Worm (Caenorhabditis elegans) whole organism, L4 larva: ENCODE results near the gene srg-33.

Source experiments
- F37D6.2 ChIP-seq: sonication (generic microtip); optimal IDR thresholded peaks from 2 replicates; lab custom pipeline; 2016; ENCODE audit warnings: mild to moderate bottlenecking, missing genetic modification characterization, missing compliant biosample characterization
- R02D3.7 ChIP-seq: fragments of 150-350 bp; sonication (generic microtip); optimal IDR thresholded peaks from 3 replicates; lab custom pipeline; 2014; ENCODE audit warnings: missing biosample characterization, missing genetic modification characterization
- Y75B8A.6 ChIP-seq: fragments of 200-800 bp; sonication (Bioruptor generic); IDR thresholded peaks from 2 replicates; pipeline ENCODE4 v1.3.6; 2022; ENCODE audit warnings: missing genetic modification reagents, missing genetic modification characterization, missing compliant biosample characterization
- aha-1 ChIP-seq: fragments of 150-350 bp; peaks from one replicate; lab custom pipeline; 2014; ENCODE audit warnings: missing biosample characterization, missing genetic modification characterization
- aly-2 ChIP-seq: sonication (generic microtip); optimal IDR thresholded peaks from 2 replicates; lab custom pipeline; 2018; ENCODE audit warnings: missing biosample characterization, missing genetic modification characterization
- ceh-44 ChIP-seq: fragments of 200-800 bp; sonication (Bioruptor generic); IDR thresholded peaks from 2 replicates; pipeline ENCODE4 v1.3.6; 2022; ENCODE audit warnings: missing genetic modification reagents, missing genetic modification characterization, missing compliant biosample characterization
- daf-12 ChIP-seq: fragments of 150-350 bp; optimal IDR thresholded peaks from 2 replicates; lab custom pipeline; 2014; ENCODE audit warnings: missing biosample characterization, missing genetic modification reagents, missing genetic modification characterization
- daf-16 ChIP-seq, 3 experiments: sonication (generic microtip); optimal IDR thresholded peaks; 2 replicates each; lab custom pipeline; 2016 to 2017; ENCODE audit warnings: missing genetic modification characterization in 3 of 3, missing genetic modification reagents in 3 of 3, mild to moderate bottlenecking in 2 of 3, missing compliant biosample characterization in 2 of 3, missing biosample characterization in 1 of 3, moderate library complexity in 1 of 3
- daf-8 ChIP-seq: fragments of 200-800 bp; sonication (Bioruptor generic); IDR thresholded peaks from 2 replicates; pipeline ENCODE4 v1.3.6; 2022; ENCODE audit warnings: missing genetic modification characterization, missing compliant biosample characterization
- dmd-6 ChIP-seq: fragments of 200-800 bp; sonication (Bioruptor generic); IDR thresholded peaks from 2 replicates; pipeline ENCODE4 v1.3.6; 2022; ENCODE audit warnings: missing genetic modification reagents, missing genetic modification characterization, missing compliant biosample characterization
- dmd-9 ChIP-seq: fragments of 200-800 bp; sonication (Bioruptor generic); IDR thresholded peaks from 2 replicates; pipeline ENCODE4 v1.3.6; 2022; ENCODE audit warnings: missing genetic modification reagents, missing genetic modification characterization, missing compliant biosample characterization
- fkh-10 ChIP-seq: fragments of 150-350 bp; optimal IDR thresholded peaks from 2 replicates; lab custom pipeline; 2014; ENCODE audit warnings: missing biosample characterization, missing genetic modification reagents, missing genetic modification characterization
- hif-1 ChIP-seq, 2 experiments: sonication (generic microtip); optimal IDR thresholded peaks; 2 replicates each; lab custom pipeline; 2016 to 2017; ENCODE audit warnings: missing compliant biosample characterization in 2 of 2, missing genetic modification characterization in 2 of 2, missing genetic modification reagents in 2 of 2, missing genotype in 2 of 2, mild to moderate bottlenecking in 1 of 2
- hlh-11 ChIP-seq: fragments of 200-800 bp; sonication (Bioruptor generic); optimal IDR thresholded peaks from 2 replicates; lab custom pipeline; 2018; ENCODE audit warnings: mild to moderate bottlenecking, missing genetic modification characterization, missing compliant biosample characterization
- jun-1 ChIP-seq: fragments of 150-350 bp; optimal IDR thresholded peaks from 2 replicates; lab custom pipeline; 2014; ENCODE audit warnings: missing biosample characterization, missing genetic modification reagents, missing genetic modification characterization
- lin-29 ChIP-seq: fragments of 200-800 bp; sonication (Bioruptor generic); IDR thresholded peaks from 2 replicates; pipeline ENCODE4 v1.3.6; 2022; ENCODE audit warnings: missing genetic modification reagents, missing genetic modification characterization, missing compliant biosample characterization
- lin-38 ChIP-seq: fragments of 200-800 bp; sonication (Bioruptor generic); IDR thresholded peaks from 2 replicates; pipeline ENCODE4 v1.3.6; 2022; ENCODE audit warnings: missing genetic modification reagents, missing genetic modification characterization, missing compliant biosample characterization
- lin-39 ChIP-seq: fragments of 150-350 bp; optimal IDR thresholded peaks from 2 replicates; lab custom pipeline; 2014; ENCODE audit warnings: missing biosample characterization, missing genetic modification reagents, missing genetic modification characterization
- lir-3 ChIP-seq: sonication (generic microtip); optimal IDR thresholded peaks from 2 replicates; lab custom pipeline; 2016; ENCODE audit warnings: mild to moderate bottlenecking, missing genetic modification characterization, missing compliant biosample characterization
- madf-5 ChIP-seq, 2 experiments: fragments of 200-800 bp; sonication (Bioruptor generic); IDR thresholded peaks; 2 replicates each; pipeline ENCODE4 v1.3.6; 2022; ENCODE audit warnings: missing compliant biosample characterization in 2 of 2, missing genetic modification characterization in 2 of 2
- mes-2 ChIP-seq: sonication (generic microtip); optimal IDR thresholded peaks from 2 replicates; lab custom pipeline; 2016; ENCODE audit warnings: missing genotype, mild to moderate bottlenecking, missing genetic modification characterization, missing compliant biosample characterization; ENCODE audit not compliant: poor library complexity, severe bottlenecking
- mxl-2 ChIP-seq: fragments of 200-800 bp; sonication (Bioruptor generic); conservative IDR thresholded peaks from 2 replicates; pipeline ENCODE4 v1.3.6; 2022; ENCODE audit warnings: missing genetic modification reagents, missing genetic modification characterization, missing compliant biosample characterization
- mxl-3 ChIP-seq: fragments of 200-800 bp; sonication (Bioruptor generic); optimal IDR thresholded peaks from 2 replicates; lab custom pipeline; 2018; ENCODE audit warnings: mild to moderate bottlenecking, missing genetic modification characterization, missing compliant biosample characterization
- nhr-102 ChIP-seq: sonication (generic microtip); optimal IDR thresholded peaks from 2 replicates; lab custom pipeline; 2016; ENCODE audit warnings: mild to moderate bottlenecking, missing genetic modification characterization, moderate library complexity, missing compliant biosample characterization
- nhr-25 ChIP-seq: sonication (generic microtip); optimal IDR thresholded peaks from 2 replicates; lab custom pipeline; 2017; ENCODE audit warnings: missing genetic modification characterization, mild to moderate bottlenecking, missing compliant biosample characterization, antibody characterized with exemption, moderate library complexity, borderline replicate concordance; ENCODE audit not compliant: insufficient read depth
- nhr-28 ChIP-seq: fragments of 150-350 bp; optimal IDR thresholded peaks from 2 replicates; lab custom pipeline; 2014; ENCODE audit warnings: missing biosample characterization, missing genetic modification characterization
- nhr-41 ChIP-seq: fragments of 200-800 bp; sonication (Bioruptor generic); IDR thresholded peaks from 2 replicates; pipeline ENCODE4 v1.3.6; 2022; ENCODE audit warnings: missing genetic modification reagents, missing genetic modification characterization, missing compliant biosample characterization
- nhr-42 ChIP-seq: fragments of 200-800 bp; sonication (Bioruptor generic); IDR thresholded peaks from 2 replicates; pipeline ENCODE4 v1.3.6; 2022; ENCODE audit warnings: missing genetic modification characterization, missing compliant biosample characterization
- nhr-48 ChIP-seq: sonication (generic microtip); optimal IDR thresholded peaks from 2 replicates; lab custom pipeline; 2016; ENCODE audit warnings: mild to moderate bottlenecking, missing genetic modification characterization, missing compliant biosample characterization
- php-3 ChIP-seq: fragments of 200-800 bp; sonication (Bioruptor generic); IDR thresholded peaks from 2 replicates; pipeline ENCODE4 v1.3.6; 2022; ENCODE audit warnings: missing genetic modification reagents, missing genetic modification characterization, missing compliant biosample characterization
- saeg-2 ChIP-seq: fragments of 200-800 bp; sonication (Bioruptor generic); IDR thresholded peaks from 2 replicates; pipeline ENCODE4 v1.3.6; 2022; ENCODE audit warnings: missing genetic modification reagents, missing genetic modification characterization, missing compliant biosample characterization
- set-16 ChIP-seq: fragments of 200-800 bp; sonication (Bioruptor generic); IDR thresholded peaks from 2 replicates; pipeline ENCODE4 v1.3.6; 2022; ENCODE audit warnings: missing genetic modification reagents, missing genetic modification characterization, missing compliant biosample characterization
- skn-1 ChIP-seq: fragments of 150-350 bp; optimal IDR thresholded peaks from 2 replicates; lab custom pipeline; 2014; ENCODE audit warnings: missing biosample characterization, missing genetic modification characterization
- snpc-4 ChIP-seq: fragments of 150-350 bp; optimal IDR thresholded peaks from 2 replicates; lab custom pipeline; 2014; ENCODE audit warnings: missing biosample characterization, missing genetic modification characterization
- tag-97 ChIP-seq: fragments of 200-800 bp; sonication (Bioruptor generic); IDR thresholded peaks from 2 replicates; pipeline ENCODE4 v1.3.6; 2022; ENCODE audit warnings: missing genetic modification characterization, missing compliant biosample characterization
- unc-62 ChIP-seq, 3 experiments: fragments of 150-350 bp in 1 of 3; sonication (generic microtip); optimal IDR thresholded peaks in 2 of 3; peaks in 1 of 3; 1 replicate in 1 of 3; 2 replicates in 2 of 3; lab custom pipeline; 2014 to 2017; ENCODE audit warnings: missing biosample characterization in 3 of 3, missing genetic modification characterization in 3 of 3, missing genetic modification reagents in 3 of 3, missing genotype in 1 of 3
- vab-7 ChIP-seq: fragments of 200-800 bp; sonication (Bioruptor generic); IDR thresholded peaks from 2 replicates; pipeline ENCODE4 v1.3.6; 2022; ENCODE audit warnings: missing genetic modification reagents, missing genetic modification characterization, missing compliant biosample characterization
- zip-11 ChIP-seq: fragments of 200-800 bp; sonication (Bioruptor generic); IDR thresholded peaks from 2 replicates; pipeline ENCODE4 v1.3.6; 2022; ENCODE audit warnings: missing genetic modification characterization, missing compliant biosample characterization

Gene srg-33

DNA sequence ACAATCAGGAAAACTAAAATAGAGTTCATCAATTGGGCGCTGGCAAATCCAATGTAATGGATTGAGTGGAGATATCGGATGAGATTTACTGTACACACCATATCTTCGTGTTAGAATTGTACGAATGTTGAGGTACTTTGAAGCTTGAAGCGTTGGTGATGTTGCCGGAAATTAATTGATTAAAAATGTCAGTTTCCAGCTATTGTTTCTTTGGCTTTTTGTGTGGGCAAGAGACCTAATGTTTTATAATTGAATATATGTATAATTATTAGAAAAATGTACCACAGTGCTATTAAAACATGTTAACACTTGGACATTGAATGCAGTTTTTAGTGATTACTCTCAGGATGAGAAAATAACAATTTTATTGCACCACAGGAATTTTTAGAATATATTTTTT lies 13.0 kb upstream of the srg-33 start, which contains the start of gene str-136:
TSS of gene str-136 (minus strand) at position 101 of the 400 bp plus-strand sequence.
- TF ChIP-seq vab-7 (GFP tag; lab: Robert Waterston, UW) = no peak
- TF ChIP-seq daf-16 (GFP tag; optimal IDR thresholded peaks at IDR 0.05; lab: Kevin White, UChicago) = no peak
- TF ChIP-seq daf-16 (tag; optimal IDR thresholded peaks at IDR 0.05; lab: Kevin White, UChicago) = no peak
- no peak for TF ChIP-seq daf-12
- no peak for TF ChIP-seq nhr-25
- TF ChIP-seq unc-62 (GFP tag; optimal IDR thresholded peaks at IDR 0.05 in 1 of 2; lab: Kevin White, UChicago) = peak in 1 of 2 experiments; percentile 9
- TF ChIP-seq unc-62 (tag; optimal IDR thresholded peaks at IDR 0.05; lab: Kevin White, UChicago) = no peak
- no peak for TF ChIP-seq hlh-11 (tag; lab: Kevin White, UChicago)
- no peak for TF ChIP-seq snpc-4 (tag; lab: Kevin White, UChicago)

ce11 chrV:8280770-8281169 lies 11.1 kb upstream of the srg-33 start, which contains the start of gene str-135:
str-135 (minus strand) TSS chrV:8280870.
- no peak for TF ChIP-seq set-16
- TF ChIP-seq tag-97 (GFP tag; lab: Robert Waterston, UW) = no peak
- TF ChIP-seq jun-1 (tag; lab: Kevin White, UChicago) = no peak
- no peak for TF ChIP-seq fkh-10 (GFP tag; lab: Kevin White, UChicago)
- no peak for TF ChIP-seq mxl-2 (GFP tag; lab: Robert Waterston, UW)

DNA sequence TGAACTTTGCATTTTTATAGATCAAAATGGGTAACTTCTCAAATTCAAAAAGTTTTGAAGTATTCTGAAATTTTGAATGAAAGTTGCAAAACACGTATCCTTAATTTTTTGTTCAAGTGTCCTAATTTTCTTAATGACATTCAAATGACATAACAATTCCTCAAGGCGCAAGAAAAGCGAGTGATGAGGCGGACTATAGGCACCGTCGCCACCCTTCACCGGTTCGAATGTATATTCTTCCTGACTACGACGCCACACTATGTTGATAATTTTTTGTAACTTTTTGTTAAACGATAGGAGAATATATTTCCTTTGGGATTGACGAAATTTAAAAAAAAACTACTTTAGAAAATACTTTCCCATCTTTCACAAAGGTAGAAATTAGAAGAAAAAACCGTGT lies 10.2 kb upstream of the srg-33 start:
- TF ChIP-seq ceh-44 (GFP tag; lab: Robert Waterston, UW) (no peak), aha-1 (tag; lab: Kevin White, UChicago) (peak; percentile 81), lir-3 (no peak)

- TF ChIP-seq daf-8 (GFP tag; lab: Robert Waterston, UW) (no peak), dmd-6 (GFP tag; lab: Robert Waterston, UW) (peak; percentile 16; the same call in 1 of the 2 replicates), aha-1 (tag; lab: Kevin White, UChicago) (peak; percentile 62)
Observed at ce11 chrV:8282933-8283332, 8.9 kb upstream of the srg-33 start.

DNA sequence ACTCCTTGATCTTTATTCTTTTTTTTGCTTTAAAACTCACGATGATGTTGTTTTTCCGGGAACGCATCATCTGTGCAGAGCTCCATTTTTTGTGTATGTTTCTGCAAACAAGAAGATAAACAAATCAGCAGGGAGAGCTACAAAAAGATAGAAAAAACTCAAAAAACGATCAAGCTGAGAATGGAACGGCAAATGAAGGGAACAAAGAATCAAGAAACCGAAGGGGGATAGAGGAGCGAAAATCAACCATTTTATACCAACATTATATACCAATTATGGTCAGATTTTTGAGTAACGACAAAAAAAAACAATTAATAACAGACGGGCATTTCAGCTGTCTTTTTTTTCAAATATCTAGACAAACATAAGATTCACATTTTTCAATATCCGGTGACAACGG lies 7.1 kb upstream of the srg-33 start, which contains the start of gene slc-17.5:
TSS of gene slc-17.5 (minus strand) at position 101 of the 400 bp plus-strand sequence.
- TF ChIP-seq lin-38 (GFP tag; lab: Robert Waterston, UW) (no peak), unc-62 (GFP tag; optimal IDR thresholded peaks at IDR 0.05 in 1 of 2; lab: Kevin White, UChicago) (peak in 1 of 2 experiments; percentile 78), unc-62 (tag; optimal IDR thresholded peaks at IDR 0.05; lab: Kevin White, UChicago) (no peak)

- TF ChIP-seq R02D3.7 (tag; lab: Kevin White, UChicago) (no peak), lin-39 (no peak), nhr-42 (GFP tag; lab: Robert Waterston, UW) (no peak), dmd-6 (GFP tag; lab: Robert Waterston, UW) (peak; percentile 58; the same call in 1 of the 2 replicates), nhr-28 (tag; lab: Kevin White, UChicago) (peak; percentile 26), saeg-2 (GFP tag; lab: Robert Waterston, UW) (no peak)
Observed at ce11 chrV:8285455-8285854, 6.4 kb upstream of the srg-33 start.

DNA sequence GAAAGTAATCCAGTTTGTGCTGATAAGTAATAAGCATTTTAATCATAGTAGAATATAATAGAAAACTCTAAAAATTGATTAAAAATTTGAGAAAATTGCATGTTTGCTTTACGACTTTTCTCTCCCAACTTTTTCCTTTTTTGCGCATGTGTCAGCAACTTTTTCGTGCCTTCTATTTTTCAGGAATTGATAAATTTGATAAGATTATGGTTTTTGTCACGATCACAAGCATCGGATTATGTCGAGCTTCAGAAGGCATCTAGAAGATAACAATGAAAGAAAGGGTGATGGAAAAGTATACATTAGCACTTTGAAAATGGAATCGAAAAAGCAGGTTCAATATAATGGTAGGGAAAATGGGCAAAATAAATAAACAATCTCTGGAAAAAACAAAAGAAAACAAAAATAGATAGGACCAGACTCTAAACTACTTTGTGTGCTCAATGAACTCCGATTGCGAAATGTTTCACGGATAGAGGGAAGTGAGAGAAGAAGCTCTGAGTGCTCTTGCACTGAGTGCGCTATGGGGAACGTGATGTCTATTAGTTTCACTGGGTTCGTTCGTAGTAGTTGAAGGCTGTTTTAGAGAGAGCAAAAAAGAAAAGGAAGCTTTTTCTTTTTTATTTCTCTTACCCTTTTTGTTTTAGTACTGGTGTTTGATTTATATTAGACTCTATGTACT lies 3.6 kb upstream of the srg-33 start:
- TF ChIP-seq nhr-28 (tag; lab: Kevin White, UChicago) (no peak), nhr-48 (peak; percentile 94), zip-11 (GFP tag; lab: Robert Waterston, UW) (no peak), aly-2 (no peak), dmd-9 (no peak), Y75B8A.6 (GFP tag; lab: Robert Waterston, UW) (no peak), hif-1 (tag; optimal IDR thresholded peaks at IDR 0.05; lab: Kevin White, UChicago) (peak in 1 of 2 experiments; percentile 78), php-3 (GFP tag; lab: Robert Waterston, UW) (no peak), mes-2 (tag; lab: Kevin White, UChicago) (no peak), skn-1 (no peak), nhr-41 (GFP tag; lab: Robert Waterston, UW) (no peak), madf-5 (GFP tag; IDR thresholded peaks at IDR 0.05; lab: Robert Waterston, UW) (no peak), lin-29 (no peak), F37D6.2 (tag; lab: Kevin White, UChicago) (no peak), mxl-3 (no peak), nhr-102 (tag; lab: Kevin White, UChicago) (no peak)
